Worm (Caenorhabditis elegans): ENCODE results near the gene mig-6.

The mig-6 gene

ce11 chrV:7836911-7837310 lies 9.9 kb downstream of the mig-6 start, which contains the start of gene txt-5 (continued):
- TF ChIP-seq nhr-90 (tag; optimal IDR thresholded peaks at IDR 0.05; ENCODE audit: poor library complexity) (peak; percentile 67), swsn-7 (tag; optimal IDR thresholded peaks at IDR 0.05) (no peak), C34B4.2 (tag; optimal IDR thresholded peaks at IDR 0.05) (no peak), hpl-2 (GFP tag; optimal IDR thresholded peaks at IDR 0.05) (no peak), nhr-237 (tag; optimal IDR thresholded peaks at IDR 0.05) (no peak), nhr-76 (tag; optimal IDR thresholded peaks at IDR 0.05) (no peak), xbp-1 (tag; optimal IDR thresholded peaks at IDR 0.05) (no peak), fkh-8 (tag; optimal IDR thresholded peaks at IDR 0.05) (no peak), ztf-11 (tag; optimal IDR thresholded peaks at IDR 0.05) (no peak), pqm-1 (tag; optimal IDR thresholded peaks at IDR 0.05) (no peak), lin-13 (GFP tag; optimal IDR thresholded peaks at IDR 0.05) (no peak), Y116A8C.19 (tag; optimal IDR thresholded peaks at IDR 0.05; ENCODE audit: borderline replicate concordance) (no peak), mdl-1 (tag; optimal IDR thresholded peaks at IDR 0.05) (no peak), rnt-1 (tag; optimal IDR thresholded peaks at IDR 0.05) (no peak), lin-15B (tag; optimal IDR thresholded peaks at IDR 0.05) (no peak), ets-5 (GFP tag; IDR thresholded peaks at IDR 0.05) (no peak), C04F5.9 (tag; optimal IDR thresholded peaks at IDR 0.05) (no peak), nhr-77 (tag; optimal IDR thresholded peaks at IDR 0.05) (no peak), unc-130 (tag; optimal IDR thresholded peaks at IDR 0.05) (no peak), aly-2 (tag; optimal IDR thresholded peaks at IDR 0.05) (no peak), lsy-2 (tag; optimal IDR thresholded peaks at IDR 0.05) (peak in 1 of 2 experiments; percentile 22), ceh-63 (GFP tag; optimal IDR thresholded peaks at IDR 0.05) (no peak), ceh-90 (tag; optimal IDR thresholded peaks at IDR 0.05) (no peak), nhr-11 (tag; optimal IDR thresholded peaks at IDR 0.05) (no peak), sptf-1 (tag; optimal IDR thresholded peaks at IDR 0.05) (no peak), grh-1 (GFP tag; IDR thresholded peaks at IDR 0.05) (no peak), elt-2 (tag; optimal IDR thresholded peaks at IDR 0.05) (no peak), fkh-4 (tag; optimal IDR thresholded peaks at IDR 0.05; ENCODE audit: borderline replicate concordance) (no peak), egl-27 (tag; optimal IDR thresholded peaks at IDR 0.05) (no peak), tbx-2 (tag; optimal IDR thresholded peaks at IDR 0.05) (no peak), efl-1 (optimal IDR thresholded peaks at IDR 0.05) (no peak), efl-1 (GFP tag; optimal IDR thresholded peaks at IDR 0.05 in 1 of 2) (no peak), sup-37 (GFP tag; optimal IDR thresholded peaks at IDR 0.05) (no peak), dpl-1 (GFP tag; optimal IDR thresholded peaks at IDR 0.05) (no peak), nhr-71 (tag; optimal IDR thresholded peaks at IDR 0.05) (peak; percentile 72), aha-1 (tag; optimal IDR thresholded peaks at IDR 0.05) (no peak), fkh-10 (GFP tag; optimal IDR thresholded peaks at IDR 0.05) (no peak), unc-30 (tag; optimal IDR thresholded peaks at IDR 0.05) (no peak), ceh-88 (GFP tag; IDR thresholded peaks at IDR 0.05) (no peak), ces-1 (GFP tag; optimal IDR thresholded peaks at IDR 0.05) (no peak), sox-4 (tag; optimal IDR thresholded peaks at IDR 0.05) (no peak), pax-3 (tag; optimal IDR thresholded peaks at IDR 0.05) (no peak), ztf-4 (tag; optimal IDR thresholded peaks at IDR 0.05) (no peak), nhr-12 (tag; optimal IDR thresholded peaks at IDR 0.05) (no peak), fos-1 (tag; optimal IDR thresholded peaks at IDR 0.05) (no peak), unc-86 (tag; optimal IDR thresholded peaks at IDR 0.05) (no peak), C16A3.4 (tag; optimal IDR thresholded peaks at IDR 0.05) (no peak), hlh-17 (GFP tag; optimal IDR thresholded peaks at IDR 0.05; ENCODE audit: borderline replicate concordance) (no peak), dsc-1 (tag; optimal IDR thresholded peaks at IDR 0.05) (no peak), mef-2 (tag; optimal IDR thresholded peaks at IDR 0.05) (no peak), tlp-1 (tag; optimal IDR thresholded peaks at IDR 0.05) (no peak)
